Fruit fly (Drosophila melanogaster) whole organism, embryonic: ENCODE data around the gene CG44037.

Source experiments
- Ada2b ChIP-seq: fragments of 200-800 bp; sonication (Bioruptor generic); IDR thresholded peaks from 2 replicates; pipeline ENCODE4 v1.3.6; 2022; ENCODE audit warnings: missing biosample characterization, missing genetic modification characterization
- BEAF-32 ChIP-seq: fragments of 200-800 bp; sonication (Bioruptor generic); optimal IDR thresholded peaks from 3 replicates; lab custom pipeline; 2017; ENCODE audit warnings: missing biosample characterization, missing genetic modification characterization, mild to moderate bottlenecking, moderate library complexity, missing genetic modification reagents
- Bgb ChIP-seq: fragments of 200-800 bp; sonication (Bioruptor generic); IDR thresholded peaks from 2 replicates; pipeline ENCODE4 v1.3.6; 2022; ENCODE audit warnings: missing biosample characterization, missing genetic modification characterization; ENCODE audit not compliant: partially characterized antibody
- CG12236 ChIP-seq: fragments of 200-800 bp; sonication (Bioruptor generic); optimal IDR thresholded peaks from 2 replicates; lab custom pipeline; 2016; ENCODE audit warnings: missing biosample characterization, missing genetic modification characterization
- CG13287 ChIP-seq: fragments of 200-800 bp; sonication (Bioruptor generic); IDR thresholded peaks from 2 replicates; pipeline ENCODE4 v1.3.6; 2022; ENCODE audit warnings: missing biosample characterization, missing genetic modification characterization; ENCODE audit not compliant: partially characterized antibody
- CG18476 ChIP-seq: fragments of 200-800 bp; sonication (Bioruptor generic); optimal IDR thresholded peaks from 2 replicates; lab custom pipeline; 2016; ENCODE audit warnings: missing biosample characterization, mild to moderate bottlenecking, missing genetic modification characterization
- CG2116 ChIP-seq: fragments of 200-800 bp; sonication (Bioruptor generic); optimal IDR thresholded peaks from 3 replicates; lab custom pipeline; 2018; ENCODE audit warnings: missing biosample characterization, mild to moderate bottlenecking, missing genetic modification characterization
- CG2129 ChIP-seq: fragments of 200-800 bp; sonication (Bioruptor generic); IDR thresholded peaks from 2 replicates; pipeline ENCODE4 v1.3.6; 2022; ENCODE audit warnings: missing biosample characterization, missing genetic modification characterization; ENCODE audit not compliant: partially characterized antibody
- CG2875 ChIP-seq: fragments of 200-800 bp; sonication (Bioruptor generic); optimal IDR thresholded peaks from 2 replicates; lab custom pipeline; 2017; ENCODE audit warnings: missing biosample characterization, mild to moderate bottlenecking, missing genetic modification characterization, missing genetic modification reagents
- CG3407 ChIP-seq: fragments of 200-800 bp; sonication (Bioruptor generic); optimal IDR thresholded peaks from 2 replicates; lab custom pipeline; 2018; ENCODE audit warnings: missing biosample characterization, mild to moderate bottlenecking, missing genetic modification characterization
- CG34224 ChIP-seq: fragments of 200-800 bp; sonication (Bioruptor generic); IDR thresholded peaks from 3 replicates; pipeline ENCODE4 v1.3.6; 2022; ENCODE audit warnings: missing biosample characterization, missing genetic modification characterization; ENCODE audit not compliant: partially characterized antibody
- CG7963 ChIP-seq: fragments of 200-800 bp; sonication (Bioruptor generic); IDR thresholded peaks from 3 replicates; pipeline ENCODE4 v1.3.6; 2022; ENCODE audit warnings: missing biosample characterization, missing genetic modification characterization; ENCODE audit not compliant: partially characterized antibody
- Doc3 ChIP-seq: fragments of 200-800 bp; sonication (Bioruptor generic); IDR thresholded peaks from 3 replicates; pipeline ENCODE4 v1.3.6; 2022; ENCODE audit warnings: missing biosample characterization, missing genetic modification characterization; ENCODE audit not compliant: partially characterized antibody
- Dp ChIP-seq: fragments of 200-800 bp; sonication (Bioruptor generic); optimal IDR thresholded peaks from 2 replicates; lab custom pipeline; 2018; ENCODE audit warnings: missing biosample characterization, mild to moderate bottlenecking, missing genetic modification characterization, moderate library complexity
- Dref ChIP-seq: fragments of 200-800 bp; sonication (Bioruptor generic); IDR thresholded peaks from 2 replicates; pipeline ENCODE4 v1.3.6; 2022; ENCODE audit warnings: missing biosample characterization, missing genetic modification characterization
- ERR ChIP-seq: fragments of 200-800 bp; sonication (Bioruptor generic); optimal IDR thresholded peaks from 2 replicates; lab custom pipeline; 2016; ENCODE audit warnings: missing biosample characterization, missing genetic modification characterization
- HLH4C ChIP-seq: fragments of 200-800 bp; sonication (Bioruptor generic); IDR thresholded peaks from 3 replicates; pipeline ENCODE4 v1.3.6; 2022; ENCODE audit warnings: missing biosample characterization, missing genetic modification characterization; ENCODE audit not compliant: partially characterized antibody
- MESR4 ChIP-seq: fragments of 200-800 bp; sonication (Bioruptor generic); optimal IDR thresholded peaks from 2 replicates; lab custom pipeline; 2018; ENCODE audit warnings: missing biosample characterization, mild to moderate bottlenecking, missing genetic modification characterization, moderate library complexity
- Myb ChIP-seq: fragments of 200-800 bp; sonication (Bioruptor generic); optimal IDR thresholded peaks from 2 replicates; lab custom pipeline; 2016; ENCODE audit warnings: missing biosample characterization, missing genetic modification characterization
- Neu2 ChIP-seq: fragments of 200-800 bp; sonication (Bioruptor generic); optimal IDR thresholded peaks from 3 replicates; lab custom pipeline; 2016; ENCODE audit warnings: missing biosample characterization, missing genetic modification characterization, borderline replicate concordance
- Opbp ChIP-seq: fragments of 200-800 bp; sonication (Bioruptor generic); IDR thresholded peaks from 3 replicates; pipeline ENCODE4 v1.3.6; 2022; ENCODE audit warnings: missing biosample characterization, missing genetic modification characterization; ENCODE audit not compliant: partially characterized antibody
- Six4 ChIP-seq: fragments of 200-800 bp; sonication (Bioruptor generic); optimal IDR thresholded peaks from 2 replicates; lab custom pipeline; 2016; ENCODE audit warnings: missing biosample characterization, missing genetic modification characterization
- Sry-δ ChIP-seq: fragments of 200-800 bp; sonication (Bioruptor generic); optimal IDR thresholded peaks from 2 replicates; lab custom pipeline; 2016; ENCODE audit warnings: missing biosample characterization, missing genetic modification characterization
- Vsx1 ChIP-seq: fragments of 200-800 bp; sonication (Bioruptor generic); optimal IDR thresholded peaks from 2 replicates; lab custom pipeline; 2017; ENCODE audit warnings: missing biosample characterization, mild to moderate bottlenecking, missing genetic modification characterization, missing genetic modification reagents
- YL-1 ChIP-seq: fragments of 200-800 bp; sonication (Bioruptor generic); optimal IDR thresholded peaks from 3 replicates; lab custom pipeline; 2017; ENCODE audit warnings: missing biosample characterization, mild to moderate bottlenecking, missing genetic modification characterization
- amos ChIP-seq: fragments of 200-800 bp; sonication (Bioruptor generic); IDR thresholded peaks from 2 replicates; pipeline ENCODE4 v1.3.6; 2022; ENCODE audit warnings: missing biosample characterization, missing genetic modification characterization; ENCODE audit not compliant: partially characterized antibody
- ato ChIP-seq: fragments of 200-800 bp; sonication (Bioruptor generic); IDR thresholded peaks from 2 replicates; pipeline ENCODE4 v1.3.6; 2022; ENCODE audit warnings: missing biosample characterization, missing genetic modification characterization; ENCODE audit not compliant: partially characterized antibody
- bbx ChIP-seq: fragments of 200-800 bp; sonication (Bioruptor generic); IDR thresholded peaks from 2 replicates; pipeline ENCODE4 v1.3.6; 2022; ENCODE audit warnings: missing biosample characterization, missing genetic modification characterization; ENCODE audit not compliant: partially characterized antibody
- chinmo ChIP-seq: fragments of 200-800 bp; sonication (Bioruptor generic); IDR thresholded peaks from 4 replicates; pipeline ENCODE4 v1.3.6; 2022; ENCODE audit warnings: missing biosample characterization, missing genetic modification characterization; ENCODE audit not compliant: partially characterized antibody
- crp ChIP-seq, 2 experiments: fragments of 200-800 bp; sonication (Bioruptor generic); optimal IDR thresholded peaks; 2 replicates in 1 of 2; 3 replicates in 1 of 2; lab custom pipeline; 2017; ENCODE audit warnings: missing biosample characterization in 2 of 2, missing genetic modification characterization in 2 of 2, mild to moderate bottlenecking in 1 of 2, moderate library complexity in 1 of 2
- danr ChIP-seq: fragments of 200-800 bp; sonication (Bioruptor generic); IDR thresholded peaks from 2 replicates; pipeline ENCODE4 v1.3.6; 2022; ENCODE audit warnings: missing biosample characterization, missing genetic modification characterization
- eyg ChIP-seq: fragments of 200-800 bp; sonication (Bioruptor generic); optimal IDR thresholded peaks from 3 replicates; lab custom pipeline; 2016; ENCODE audit warnings: missing biosample characterization, missing genetic modification characterization
- hbn ChIP-seq: fragments of 200-800 bp; sonication (Bioruptor generic); IDR thresholded peaks from 2 replicates; pipeline ENCODE4 v1.3.6; 2022; ENCODE audit warnings: missing biosample characterization, missing genetic modification characterization; ENCODE audit not compliant: partially characterized antibody
- inv ChIP-seq: fragments of 200-800 bp; sonication (Bioruptor generic); IDR thresholded peaks from 2 replicates; pipeline ENCODE4 v1.3.6; 2022; ENCODE audit warnings: missing biosample characterization, missing genetic modification characterization; ENCODE audit not compliant: partially characterized antibody
- klu ChIP-seq: fragments of 200-800 bp; sonication (Bioruptor generic); IDR thresholded peaks from 2 replicates; pipeline ENCODE4 v1.3.6; 2022; ENCODE audit warnings: missing biosample characterization, missing genetic modification characterization
- knrl ChIP-seq: fragments of 200-800 bp; sonication (Bioruptor generic); IDR thresholded peaks from 3 replicates; pipeline ENCODE4 v1.3.6; 2022; ENCODE audit warnings: missing biosample characterization, missing genetic modification characterization; ENCODE audit not compliant: partially characterized antibody
- pzg ChIP-seq: fragments of 200-800 bp; sonication (Bioruptor generic); optimal IDR thresholded peaks from 3 replicates; lab custom pipeline; 2018; ENCODE audit warnings: missing biosample characterization, mild to moderate bottlenecking, missing genetic modification characterization, moderate library complexity
- sens ChIP-seq: fragments of 200-800 bp; sonication (Bioruptor generic); peaks from one replicate; lab custom pipeline; 2016; ENCODE audit warnings: missing biosample characterization, missing genetic modification characterization
- sna ChIP-seq: fragments of 200-800 bp; sonication (Bioruptor generic); IDR thresholded peaks from 2 replicates; pipeline ENCODE4 v1.3.6; 2022; ENCODE audit warnings: missing biosample characterization, missing genetic modification characterization; ENCODE audit not compliant: partially characterized antibody
- tgo ChIP-seq: fragments of 200-800 bp; sonication (Bioruptor generic); IDR thresholded peaks from 3 replicates; pipeline ENCODE4 v1.3.6; 2022; ENCODE audit warnings: missing biosample characterization, missing genetic modification characterization
- tna ChIP-seq: fragments of 200-800 bp; sonication (Bioruptor generic); IDR thresholded peaks from 2 replicates; pipeline ENCODE4 v1.3.6; 2022; ENCODE audit warnings: missing biosample characterization, missing genetic modification characterization; ENCODE audit not compliant: partially characterized antibody
- trem ChIP-seq: fragments of 200-800 bp; optimal IDR thresholded peaks from 3 replicates; lab custom pipeline; 2019; ENCODE audit warnings: missing biosample characterization, mild to moderate bottlenecking, missing genetic modification characterization, moderate library complexity
- unc-4 ChIP-seq: fragments of 200-800 bp; sonication (Bioruptor generic); IDR thresholded peaks from 2 replicates; pipeline ENCODE4 v1.3.6; 2022; ENCODE audit warnings: missing biosample characterization, missing genetic modification characterization; ENCODE audit not compliant: partially characterized antibody
- vnd ChIP-seq: fragments of 200-800 bp; sonication (Bioruptor generic); IDR thresholded peaks from 3 replicates; pipeline ENCODE4 v1.3.6; 2022; ENCODE audit warnings: missing biosample characterization, missing genetic modification characterization; ENCODE audit not compliant: partially characterized antibody
- yki ChIP-seq: fragments of >200 bp; optimal IDR thresholded peaks from 3 replicates; lab custom pipeline; 2018
- z ChIP-seq: fragments of 200-800 bp; sonication (Bioruptor generic); IDR thresholded peaks from 3 replicates; pipeline ENCODE4 v1.3.6; 2022; ENCODE audit warnings: missing biosample characterization, missing genetic modification characterization
- zen2 ChIP-seq: fragments of 200-800 bp; sonication (Bioruptor generic); IDR thresholded peaks from 3 replicates; pipeline ENCODE4 v1.3.6; 2022; ENCODE audit warnings: missing biosample characterization, missing genetic modification characterization; ENCODE audit not compliant: partially characterized antibody

Gene CG44037

DNA sequence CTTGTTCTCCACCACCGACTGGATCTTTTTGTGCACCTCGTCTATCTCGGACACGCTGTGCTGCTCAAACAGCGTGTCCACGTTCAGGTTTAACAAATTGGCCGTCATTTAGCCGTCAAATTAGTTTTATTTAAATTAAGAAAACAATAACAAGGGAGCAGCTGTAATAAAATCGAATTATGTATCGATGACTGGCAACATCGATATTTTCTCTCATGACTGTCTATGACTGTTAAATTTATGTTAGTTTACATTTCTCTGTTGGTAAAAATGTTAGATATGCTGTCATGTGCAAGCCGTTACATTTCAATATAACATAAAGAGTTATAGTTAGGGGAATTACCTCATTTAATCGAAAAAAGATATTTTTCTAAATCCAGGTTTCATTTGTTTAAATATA lies 39.0 kb upstream of the CG44037 start, which contains the start of gene Cog1:
TSS of gene Cog1 (minus strand) at position 190 of the 400 bp plus-strand sequence.
- no peak for TF ChIP-seq Ada2b
- peak; percentile 5 for TF ChIP-seq Dp (GFP tag; lab: Kevin White, UChicago)
- peak; percentile 89 for TF ChIP-seq CG13287 (GFP tag; lab: Robert Waterston, UW)
- peak; percentile 72 for TF ChIP-seq BEAF-32
- TF ChIP-seq knrl (GFP tag; lab: Robert Waterston, UW), result peak; percentile 55; the same call in 2 of the 3 replicates
- TF ChIP-seq pzg (GFP tag; lab: Kevin White, UChicago), result peak; percentile 42
- TF ChIP-seq inv (GFP tag; lab: Robert Waterston, UW), result peak; percentile 39
- peak; percentile 74 for TF ChIP-seq Dref (GFP tag; lab: Robert Waterston, UW)
- TF ChIP-seq zen2 (GFP tag; lab: Robert Waterston, UW), result peak; percentile 75
- no peak for TF ChIP-seq yki (lab: Kevin White, UChicago)
- peak; percentile 39 for TF ChIP-seq YL-1
- TF ChIP-seq Bgb (GFP tag; lab: Robert Waterston, UW), result peak; percentile 70
- TF ChIP-seq Sry-δ (GFP tag; lab: Kevin White, UChicago), result peak; percentile 45
- TF ChIP-seq klu (GFP tag; lab: Robert Waterston, UW), result no peak
- peak; percentile 55; the same call in 1 of the 2 replicates for TF ChIP-seq ato (GFP tag; lab: Robert Waterston, UW)
- TF ChIP-seq CG18476 (GFP tag; lab: Kevin White, UChicago), result no peak
- peak; percentile 72 for TF ChIP-seq Myb
- TF ChIP-seq chinmo (GFP tag; lab: Robert Waterston, UW), result 0 out of 4 replicates have a peak, but pooled peaks have one; percentile 37
- peak; percentile 83 for TF ChIP-seq CG2116 (GFP tag; lab: Kevin White, UChicago)
- TF ChIP-seq Opbp (GFP tag; lab: Robert Waterston, UW), result peak; percentile 73; the same call in 2 of the 3 replicates
- TF ChIP-seq z (GFP tag; lab: Robert Waterston, UW), result no peak
- peak; percentile 88 for TF ChIP-seq sna (GFP tag; lab: Robert Waterston, UW)
- no peak for TF ChIP-seq Neu2 (GFP tag; lab: Kevin White, UChicago)
- TF ChIP-seq crp (GFP tag; optimal IDR thresholded peaks at IDR 0.05; lab: Kevin White, UChicago), result peak in 1 of 2 experiments; percentile 77
- TF ChIP-seq CG2129, result peak; percentile 59
- TF ChIP-seq HLH4C, result peak; percentile 63; the same call in 2 of the 3 replicates
- TF ChIP-seq Vsx1 (GFP tag; lab: Kevin White, UChicago), result no peak
- no peak for TF ChIP-seq CG3407 (GFP tag; lab: Kevin White, UChicago)
- TF ChIP-seq amos (GFP tag; lab: Robert Waterston, UW), result peak; percentile 72
- peak; percentile 73 for TF ChIP-seq bbx (GFP tag; lab: Robert Waterston, UW)
- TF ChIP-seq trem (tag; lab: Kevin White, UChicago), result peak; percentile 2
- TF ChIP-seq vnd (GFP tag; lab: Robert Waterston, UW), result peak; percentile 53
- TF ChIP-seq ERR (GFP tag; lab: Kevin White, UChicago), result no peak
- peak; percentile 67 for TF ChIP-seq MESR4 (GFP tag; lab: Kevin White, UChicago)
- TF ChIP-seq tna (GFP tag; lab: Robert Waterston, UW), result peak; percentile 59
- peak; percentile 75 for TF ChIP-seq Doc3 (GFP tag; lab: Robert Waterston, UW)
- TF ChIP-seq eyg (GFP tag; lab: Kevin White, UChicago), result no peak
- TF ChIP-seq danr (GFP tag; lab: Robert Waterston, UW), result no peak
- TF ChIP-seq Six4 (GFP tag; lab: Kevin White, UChicago), result no peak
- TF ChIP-seq tgo, result no peak
- peak; percentile 80 for TF ChIP-seq unc-4 (GFP tag; lab: Robert Waterston, UW)
- peak; percentile 76 for TF ChIP-seq hbn (GFP tag; lab: Robert Waterston, UW)
- peak; percentile 13 for TF ChIP-seq sens
- TF ChIP-seq CG34224 (GFP tag; lab: Robert Waterston, UW), result peak; percentile 79
- TF ChIP-seq CG7963 (GFP tag; lab: Robert Waterston, UW), result peak; percentile 39; the same call in 2 of the 3 replicates
- no peak for TF ChIP-seq CG12236 (GFP tag; lab: Kevin White, UChicago)
- no peak for TF ChIP-seq CG2875
